Worm (Caenorhabditis elegans) whole organism, young adult: ENCODE results near the gene F55A11.4.

ENCODE experiments used
- F39B2.1 ChIP-seq: fragments of 200-800 bp; sonication (Bioruptor generic); IDR thresholded peaks from 2 replicates; pipeline ENCODE4 v1.3.6; 2022; ENCODE audit warnings: missing genetic modification reagents, missing genetic modification characterization, missing compliant biosample characterization
- F49E8.2 ChIP-seq: sonication (generic microtip); optimal IDR thresholded peaks from 3 replicates; lab custom pipeline; 2017; ENCODE audit warnings: missing genetic modification characterization, mild to moderate bottlenecking, missing compliant biosample characterization, antibody characterized with exemption, moderate library complexity; ENCODE audit not compliant: insufficient read depth
- aptf-3 ChIP-seq: fragments of 200-800 bp; sonication (Bioruptor generic); IDR thresholded peaks from 2 replicates; pipeline ENCODE4 v1.3.6; 2022; ENCODE audit warnings: missing genetic modification characterization, missing compliant biosample characterization
- ccch-3 ChIP-seq: fragments of 200-800 bp; sonication (Bioruptor generic); optimal IDR thresholded peaks from 2 replicates; lab custom pipeline; 2018; ENCODE audit warnings: mild to moderate bottlenecking, missing genetic modification characterization, missing compliant biosample characterization
- let-607 ChIP-seq, 2 experiments: fragments of 200-800 bp in 1 of 2; sonication (Bioruptor generic) in 1 of 2; sonication (generic microtip) in 1 of 2; optimal IDR thresholded peaks; 2 replicates each; lab custom pipeline; 2016 to 2018; ENCODE audit warnings: mild to moderate bottlenecking in 2 of 2, missing compliant biosample characterization in 2 of 2, missing genetic modification characterization in 2 of 2, moderate library complexity in 2 of 2, missing genotype in 1 of 2
- lin-54 ChIP-seq: fragments of 200-800 bp; sonication (Bioruptor generic); optimal IDR thresholded peaks from 2 replicates; lab custom pipeline; 2018; ENCODE audit warnings: mild to moderate bottlenecking, missing genetic modification characterization, missing compliant biosample characterization
- nfya-1 ChIP-seq: sonication (generic microtip); optimal IDR thresholded peaks from 2 replicates; lab custom pipeline; 2017; ENCODE audit warnings: antibody characterized with exemption, missing compliant biosample characterization, missing genetic modification characterization, borderline replicate concordance; ENCODE audit not compliant: insufficient read depth
- nhr-120 ChIP-seq: fragments of 200-800 bp; sonication (Bioruptor generic); IDR thresholded peaks from 2 replicates; pipeline ENCODE4 v1.3.6; 2022; ENCODE audit warnings: missing genetic modification characterization, missing compliant biosample characterization
- nhr-179 ChIP-seq: sonication (generic microtip); optimal IDR thresholded peaks from 2 replicates; lab custom pipeline; 2016; ENCODE audit warnings: mild to moderate bottlenecking, missing genetic modification characterization, missing compliant biosample characterization
- snpc-1.1 ChIP-seq: sonication (generic microtip); optimal IDR thresholded peaks from 2 replicates; lab custom pipeline; 2017; ENCODE audit warnings: missing genetic modification characterization, mild to moderate bottlenecking, missing compliant biosample characterization, antibody characterized with exemption, moderate library complexity, missing genotype, missing genetic modification reagents; ENCODE audit not compliant: insufficient read depth
- snpc-4 ChIP-seq, 5 experiments: fragments of 150-350 bp in 1 of 5; sonication (generic microtip) in 4 of 5; optimal IDR thresholded peaks; 2 replicates each; lab custom pipeline; 2014 to 2018; ENCODE audit warnings: missing genetic modification characterization in 5 of 5, missing biosample characterization in 3 of 5, antibody characterized with exemption in 2 of 5, mild to moderate bottlenecking in 2 of 5, missing compliant biosample characterization in 2 of 5, missing genotype in 2 of 5, moderate library complexity in 2 of 5, missing genetic modification reagents in 1 of 5

ce11 chrV:11798320-11798719, 28.1 kb downstream of the F55A11.4 start:
- TF ChIP-seq nfya-1 (tag; lab: Kevin White, UChicago) (no peak), aptf-3 (GFP tag; lab: Robert Waterston, UW) (no peak), F39B2.1 (GFP tag; lab: Robert Waterston, UW) (no peak), snpc-1.1 (tag; lab: Kevin White, UChicago) (no peak), nhr-179 (tag; lab: Kevin White, UChicago) (no peak), snpc-4 (GFP tag; optimal IDR thresholded peaks at IDR 0.05; lab: Kevin White, UChicago) (no peak), snpc-4 (tag; optimal IDR thresholded peaks at IDR 0.05; lab: Kevin White, UChicago) (no peak), lin-54 (GFP tag; lab: Kevin White, UChicago) (no peak), ccch-3 (GFP tag; lab: Kevin White, UChicago) (no peak), F49E8.2 (tag; lab: Kevin White, UChicago) (no peak), nhr-120 (GFP tag; lab: Robert Waterston, UW) (no peak), let-607 (tag; optimal IDR thresholded peaks at IDR 0.05; lab: Kevin White, UChicago) (no peak)
